Worm (Caenorhabditis elegans): Measurements from ENCODE around the gene R09E10.6.

R09E10.6 gene

DNA sequence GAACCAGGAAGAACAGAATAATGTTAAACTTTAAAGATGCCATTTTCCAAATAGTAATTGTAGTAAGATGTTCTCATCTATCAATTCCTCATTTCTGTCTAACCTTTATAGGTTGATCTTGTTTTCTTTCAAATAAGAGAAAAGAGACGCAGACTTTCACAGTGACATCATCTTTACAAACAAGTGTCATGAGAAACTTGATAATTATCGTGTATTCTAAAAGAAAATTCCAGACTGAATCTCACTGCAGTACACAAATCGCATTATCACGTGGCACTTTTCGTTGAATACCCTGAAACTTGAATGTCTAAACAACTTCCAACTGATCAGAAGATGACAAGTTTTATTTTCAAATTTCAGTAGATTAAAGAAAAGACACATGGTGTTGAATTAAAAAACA is 1.2 kb upstream of the R09E10.6 start, which contains the start of gene R09E10.13:
Gene R09E10.13, minus strand, starts transcription at position 61 of the 400 bp plus-strand sequence.
- TF ChIP-seq dao-5 (tag; optimal IDR thresholded peaks at IDR 0.05) (no peak), him-1 (tag; optimal IDR thresholded peaks at IDR 0.05) (no peak), W03F9.2 (tag; optimal IDR thresholded peaks at IDR 0.05) (no peak)

DNA sequence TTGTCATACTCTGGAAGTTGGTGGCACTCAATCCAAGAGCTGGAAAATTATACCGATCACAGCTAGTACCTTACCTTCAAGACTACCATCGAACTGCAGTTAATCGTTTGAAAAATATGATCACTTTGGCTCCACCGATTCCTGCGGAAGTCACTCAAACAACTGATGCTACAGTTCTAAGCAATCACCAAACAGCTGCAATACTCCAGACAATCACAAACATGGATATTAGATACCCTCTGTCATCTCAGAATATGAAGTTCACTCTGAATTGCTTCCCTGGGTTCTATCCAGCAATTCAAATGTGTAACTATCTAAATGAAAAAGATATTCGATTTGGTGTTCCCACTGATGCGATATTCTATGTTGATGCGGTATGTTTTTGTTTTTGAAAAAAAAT is 5.4 kb downstream of the R09E10.6 start:
- TF ChIP-seq him-1 (tag; optimal IDR thresholded peaks at IDR 0.05) (no peak), dao-5 (tag; optimal IDR thresholded peaks at IDR 0.05) (no peak), W03F9.2 (tag; optimal IDR thresholded peaks at IDR 0.05) (no peak)

ce11 chrIV:10286655-10287054 is 7.3 kb downstream of the R09E10.6 start, which contains the start of gene ebax-1:
Gene ebax-1, plus strand, starts transcription at chrIV:10286955.
- TF ChIP-seq W03F9.2 (tag; optimal IDR thresholded peaks at IDR 0.05) (no peak), him-1 (tag; optimal IDR thresholded peaks at IDR 0.05) (no peak), dao-5 (tag; optimal IDR thresholded peaks at IDR 0.05) (no peak)

ce11 chrIV:10285328-10285727 is 8.6 kb downstream of the R09E10.6 start:
- TF ChIP-seq dao-5 (tag; optimal IDR thresholded peaks at IDR 0.05): no peak
- no peak for TF ChIP-seq him-1 (tag; optimal IDR thresholded peaks at IDR 0.05)
- no peak for TF ChIP-seq W03F9.2 (tag; optimal IDR thresholded peaks at IDR 0.05)

DNA sequence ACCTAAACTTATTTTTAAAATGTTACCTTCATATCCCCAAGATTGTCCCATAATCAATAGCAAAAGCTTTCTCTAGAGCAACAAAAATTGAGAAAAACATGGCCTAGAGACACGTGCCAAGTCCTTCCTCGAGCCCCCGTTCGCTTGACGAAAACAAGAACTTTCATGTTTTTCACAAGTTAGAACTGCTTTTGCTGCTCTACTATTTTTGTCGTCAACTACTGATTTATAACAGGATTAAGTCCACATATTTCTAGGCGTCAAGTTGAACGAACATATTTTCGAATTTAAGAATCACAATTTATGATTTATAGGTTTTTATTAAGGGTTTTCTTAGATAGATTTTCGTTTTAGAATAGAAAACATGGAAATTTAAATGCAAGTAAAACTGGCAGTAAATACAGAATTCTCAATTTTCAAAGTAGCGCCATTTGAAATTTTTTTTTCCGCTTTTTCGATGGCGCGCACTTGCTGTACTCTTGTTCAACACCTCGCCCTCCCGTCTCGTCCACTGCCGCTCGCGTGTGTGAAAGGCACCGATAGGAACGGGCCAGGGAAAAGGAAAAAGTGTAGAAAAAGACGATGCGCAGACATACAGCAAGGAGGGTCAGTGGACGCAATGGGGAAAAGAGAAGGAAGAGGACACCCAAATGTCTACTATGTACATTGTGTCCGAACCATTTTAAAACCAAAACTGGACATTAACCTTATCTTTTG is 9.6 kb downstream of the R09E10.6 start, which contains the start of gene rad-51:
Gene rad-51, minus strand, starts transcription at position 51 of the 717 bp plus-strand sequence.
- TF ChIP-seq dao-5 (tag; optimal IDR thresholded peaks at IDR 0.05) (no peak), W03F9.2 (tag; optimal IDR thresholded peaks at IDR 0.05) (no peak), him-1 (tag; optimal IDR thresholded peaks at IDR 0.05) (no peak)

ce11 chrIV:10281482-10281881 is 12.4 kb downstream of the R09E10.6 start, which contains the start of gene thk-1:
Gene thk-1, minus strand, starts transcription at chrIV:10281582.
- TF ChIP-seq W03F9.2 (tag; optimal IDR thresholded peaks at IDR 0.05): no peak
- TF ChIP-seq dao-5 (tag; optimal IDR thresholded peaks at IDR 0.05): no peak
- no peak for TF ChIP-seq him-1 (tag; optimal IDR thresholded peaks at IDR 0.05)

DNA sequence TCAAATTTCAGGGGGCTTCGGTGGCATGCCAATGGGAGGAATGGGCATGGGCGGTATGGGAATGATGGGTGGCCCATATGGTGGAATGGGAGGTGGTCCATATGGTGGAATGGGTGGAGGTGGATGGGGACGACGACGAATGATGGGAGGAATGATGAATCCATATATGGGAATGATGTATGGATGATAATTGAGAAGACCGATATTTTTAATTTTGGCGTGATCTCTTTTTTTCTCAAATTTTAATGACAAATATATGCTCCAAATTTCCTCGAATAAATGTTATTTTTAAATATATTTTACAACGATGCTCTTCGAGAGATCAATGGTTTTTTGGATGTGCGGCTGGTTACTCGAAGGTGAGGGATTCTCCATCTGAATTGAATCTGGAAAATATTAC is 16.2 kb downstream of the R09E10.6 start, which contains the start of gene Y43C5A.4:
Gene Y43C5A.4, plus strand, starts transcription at position 301 of the 400 bp plus-strand sequence.
- TF ChIP-seq him-1 (tag; optimal IDR thresholded peaks at IDR 0.05) (no peak), W03F9.2 (tag; optimal IDR thresholded peaks at IDR 0.05) (no peak), dao-5 (tag; optimal IDR thresholded peaks at IDR 0.05) (no peak)

DNA sequence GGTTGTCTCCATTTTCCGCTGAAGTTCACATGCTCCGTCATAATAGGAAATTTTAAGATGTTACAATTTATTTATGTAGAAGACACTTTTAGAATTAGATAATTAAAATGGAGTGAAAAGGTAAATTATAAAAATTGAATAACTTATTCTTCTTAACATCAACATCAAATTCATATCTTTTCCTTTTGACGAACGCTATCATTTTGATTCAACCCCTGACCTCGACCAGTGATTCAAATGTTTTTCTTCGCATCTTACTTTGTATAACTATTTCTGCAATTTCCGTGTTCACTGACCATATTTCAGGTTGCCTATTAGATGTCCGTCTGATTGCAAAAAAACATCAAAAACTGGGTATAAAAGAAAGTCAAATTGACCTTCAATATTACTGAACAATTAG is 17.0 kb downstream of the R09E10.6 start, which contains the start of gene Y43C5A.7:
Gene Y43C5A.7, plus strand, starts transcription at position 301 of the 400 bp plus-strand sequence.
- TF ChIP-seq W03F9.2 (tag; optimal IDR thresholded peaks at IDR 0.05) (no peak), dao-5 (tag; optimal IDR thresholded peaks at IDR 0.05) (no peak), him-1 (tag; optimal IDR thresholded peaks at IDR 0.05) (no peak)

- TF ChIP-seq W03F9.2 (tag; optimal IDR thresholded peaks at IDR 0.05) (no peak), him-1 (tag; optimal IDR thresholded peaks at IDR 0.05) (no peak), dao-5 (tag; optimal IDR thresholded peaks at IDR 0.05) (no peak)
These were observed 18.9 kb downstream of the R09E10.6 start for ce11 chrIV:10275050-10275449.

- TF ChIP-seq W03F9.2 (tag; optimal IDR thresholded peaks at IDR 0.05) (no peak), dao-5 (tag; optimal IDR thresholded peaks at IDR 0.05) (no peak), him-1 (tag; optimal IDR thresholded peaks at IDR 0.05) (no peak)
These were observed 20.1 kb downstream of the R09E10.6 start, which contains the start of gene Y43C5A.3 for ce11 chrIV:10273781-10274313. Gene Y43C5A.3, plus strand, starts transcription at chrIV:10274036.

- TF ChIP-seq W03F9.2 (tag; optimal IDR thresholded peaks at IDR 0.05): no peak
- TF ChIP-seq him-1 (tag; optimal IDR thresholded peaks at IDR 0.05): no peak
- TF ChIP-seq dao-5 (tag; optimal IDR thresholded peaks at IDR 0.05): no peak
These were observed 20.6 kb downstream of the R09E10.6 start for ce11 chrIV:10273360-10273759.

ce11 chrIV:10269137-10269933 is 24.6 kb downstream of the R09E10.6 start, which contains the start of the genes nspd-7 and Y43C5A.2:
Gene nspd-7, minus strand, starts transcription at chrIV:10269187.
Gene Y43C5A.2, plus strand, starts transcription at chrIV:10269883.
- TF ChIP-seq him-1 (tag; optimal IDR thresholded peaks at IDR 0.05) (no peak), W03F9.2 (tag; optimal IDR thresholded peaks at IDR 0.05) (no peak), dao-5 (tag; optimal IDR thresholded peaks at IDR 0.05) (no peak)

DNA sequence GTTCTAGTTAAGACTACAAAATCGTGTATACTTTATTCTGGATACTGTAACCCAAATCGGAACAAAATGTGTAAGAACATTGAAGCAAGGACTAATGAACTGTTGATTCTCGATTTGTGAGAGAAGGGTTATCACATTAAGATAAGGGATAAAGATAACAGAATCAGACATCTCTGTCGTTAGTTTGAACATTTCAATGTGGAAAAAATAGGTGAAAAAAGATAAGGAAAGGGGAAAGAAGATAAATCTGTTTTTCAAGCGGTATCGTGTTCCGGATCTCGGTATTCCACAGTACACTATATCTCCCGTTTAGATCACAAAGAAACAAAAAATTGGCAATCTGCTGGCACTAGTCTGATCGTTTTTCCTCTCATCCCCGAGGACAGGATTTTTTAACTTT is 32.9 kb downstream of the R09E10.6 start:
- TF ChIP-seq dao-5 (tag; optimal IDR thresholded peaks at IDR 0.05) (no peak), him-1 (tag; optimal IDR thresholded peaks at IDR 0.05) (no peak), W03F9.2 (tag; optimal IDR thresholded peaks at IDR 0.05) (no peak)
